Fruit fly (Drosophila melanogaster): ENCODE data around the gene BtbVII.

dm6 chr3L:3192912-3193311 lies 44.5 kb downstream of the BtbVII start, which contains the start of gene Hsp83:
- peak; percentile 92 for TF ChIP-seq Pif1B (GFP tag; optimal IDR thresholded peaks at IDR 0.05)
- TF ChIP-seq CG8301 (tag; optimal IDR thresholded peaks at IDR 0.05): no peak
- TF ChIP-seq CG13204 (GFP tag; optimal IDR thresholded peaks at IDR 0.05): peak; percentile 95
- TF ChIP-seq CG4496 (GFP tag; IDR thresholded peaks at IDR 0.05): peak; percentile 95
- peak; percentile 65 for TF ChIP-seq CG17806 (tag; optimal IDR thresholded peaks at IDR 0.05)
- TF ChIP-seq CG12605 (GFP tag; IDR thresholded peaks at IDR 0.05): peak; percentile 94
